Fruit fly (Drosophila melanogaster) whole organism, pupa: Measurements from ENCODE around the gene Cyp6d5.

ENCODE experiments used
- CG10348 ChIP-seq: fragments of 200-800 bp; sonication (Bioruptor generic); IDR thresholded peaks from 2 replicates; pipeline ENCODE4 v1.3.6; 2022; ENCODE audit warnings: missing biosample characterization, missing genetic modification characterization
- CG32121 ChIP-seq: fragments of 200-800 bp; sonication (Bioruptor generic); IDR thresholded peaks from 2 replicates; pipeline ENCODE4 v1.3.6; 2022; ENCODE audit warnings: missing biosample characterization, missing genetic modification characterization
- D1 ChIP-seq: fragments of 200-800 bp; sonication (Bioruptor generic); optimal IDR thresholded peaks from 2 replicates; lab custom pipeline; 2018; ENCODE audit warnings: missing biosample characterization, mild to moderate bottlenecking, missing genetic modification characterization, moderate library complexity
- rn ChIP-seq: fragments of 200-800 bp; sonication (Bioruptor generic); IDR thresholded peaks from 2 replicates; pipeline ENCODE4 v1.3.6; 2022; ENCODE audit warnings: missing biosample characterization, missing genetic modification characterization

DNA sequence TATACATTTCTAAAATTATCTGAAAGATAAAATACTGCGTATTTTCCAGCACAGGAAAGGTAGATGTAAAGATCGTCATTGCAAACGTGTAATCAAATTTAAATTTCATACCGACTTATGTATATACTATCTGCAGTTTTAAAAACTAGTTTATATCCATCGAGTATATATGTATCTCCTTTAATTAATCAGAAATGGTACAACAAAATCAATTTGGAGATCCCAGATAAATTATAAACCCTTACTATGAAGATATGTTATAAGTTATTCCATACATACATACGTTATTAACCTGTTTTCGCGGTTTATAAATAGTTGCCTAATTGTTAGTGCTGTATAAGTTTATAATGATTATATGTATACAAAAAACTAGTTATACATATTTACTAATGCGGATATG, 870 bp upstream of the Cyp6d5 start:
- no peak for TF ChIP-seq rn
- TF ChIP-seq CG32121 (GFP tag; lab: Robert Waterston, UW): no peak
- TF ChIP-seq D1 (tag; lab: Kevin White, UChicago): no peak
- no peak for TF ChIP-seq CG10348 (GFP tag; lab: Robert Waterston, UW)
